Fruit fly (Drosophila melanogaster): ENCODE data around the gene Ykt6.

Gene Ykt6

DNA sequence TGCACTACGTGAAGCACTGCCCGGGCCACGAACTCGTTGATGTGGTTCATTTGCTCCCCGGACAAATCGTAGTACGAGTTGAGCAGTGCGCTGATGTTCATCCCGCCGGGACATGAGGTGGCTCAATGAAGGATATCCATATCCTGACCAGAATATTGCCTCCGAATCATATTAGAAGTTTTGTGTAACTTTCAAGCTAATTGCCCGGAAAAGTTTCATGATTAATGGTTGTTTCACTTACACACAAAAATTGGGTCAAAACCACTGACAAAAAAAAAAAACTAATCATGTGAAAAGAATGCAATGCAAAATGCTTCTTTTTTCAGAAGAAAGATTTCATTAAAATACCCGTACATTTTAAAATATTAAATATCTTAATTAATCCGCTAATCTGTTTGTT, 38.6 kb upstream of the Ykt6 start, which contains the start of gene Ir7e:
Gene Ir7e, minus strand, starts transcription at position 101 of the 400 bp plus-strand sequence.
- TF ChIP-seq pdm3 (GFP tag; optimal IDR thresholded peaks at IDR 0.05), result no peak
- no peak for TF ChIP-seq Gug (GFP tag; IDR thresholded peaks at IDR 0.05)
- no peak for TF ChIP-seq Eip78C (GFP tag)
- no peak for TF ChIP-seq topi (GFP tag; optimal IDR thresholded peaks at IDR 0.05)
- no peak for TF ChIP-seq Sox102F (GFP tag; optimal IDR thresholded peaks at IDR 0.05)
- no peak for TF ChIP-seq CG7368 (GFP tag; optimal IDR thresholded peaks at IDR 0.05)
- TF ChIP-seq esn (GFP tag; optimal IDR thresholded peaks at IDR 0.05), result no peak

- TF ChIP-seq Met (GFP tag; optimal IDR thresholded peaks at IDR 0.05) (no peak), salr (GFP tag; optimal IDR thresholded peaks at IDR 0.05) (no peak), CG6792 (GFP tag; optimal IDR thresholded peaks at IDR 0.05) (no peak), fd59A (GFP tag; optimal IDR thresholded peaks at IDR 0.05) (no peak)
Measured at dm6 chrX:7883926-7884325, 36.3 kb upstream of the Ykt6 start, which contains the start of gene Ir7f. Ir7f (minus strand) TSS chrX:7884026.

dm6 chrX:7884360-7884759, 35.8 kb upstream of the Ykt6 start, which contains the start of gene Ir7g:
Ir7g (plus strand) TSS chrX:7884660.
- TF ChIP-seq Lpt (GFP tag; optimal IDR thresholded peaks at IDR 0.05), result no peak
- TF ChIP-seq CG34406 (GFP tag; optimal IDR thresholded peaks at IDR 0.05), result no peak
- TF ChIP-seq esn (GFP tag; optimal IDR thresholded peaks at IDR 0.05), result no peak
- TF ChIP-seq Met (GFP tag; optimal IDR thresholded peaks at IDR 0.05), result no peak
- TF ChIP-seq dsx (GFP tag; optimal IDR thresholded peaks at IDR 0.05; ENCODE audit: poor library complexity, severe bottlenecking), result no peak
- no peak for TF ChIP-seq CG3919 (GFP tag; optimal IDR thresholded peaks at IDR 0.05)
- TF ChIP-seq vri (GFP tag; optimal IDR thresholded peaks at IDR 0.05), result no peak
- no peak for TF ChIP-seq CG11902 (GFP tag; optimal IDR thresholded peaks at IDR 0.05)
- no peak for TF ChIP-seq CG6276 (GFP tag; optimal IDR thresholded peaks at IDR 0.05)
- no peak for TF ChIP-seq fd59A (GFP tag; optimal IDR thresholded peaks at IDR 0.05)
- no peak for TF ChIP-seq pdm3 (GFP tag; optimal IDR thresholded peaks at IDR 0.05)
- no peak for TF ChIP-seq svp (GFP tag)

DNA sequence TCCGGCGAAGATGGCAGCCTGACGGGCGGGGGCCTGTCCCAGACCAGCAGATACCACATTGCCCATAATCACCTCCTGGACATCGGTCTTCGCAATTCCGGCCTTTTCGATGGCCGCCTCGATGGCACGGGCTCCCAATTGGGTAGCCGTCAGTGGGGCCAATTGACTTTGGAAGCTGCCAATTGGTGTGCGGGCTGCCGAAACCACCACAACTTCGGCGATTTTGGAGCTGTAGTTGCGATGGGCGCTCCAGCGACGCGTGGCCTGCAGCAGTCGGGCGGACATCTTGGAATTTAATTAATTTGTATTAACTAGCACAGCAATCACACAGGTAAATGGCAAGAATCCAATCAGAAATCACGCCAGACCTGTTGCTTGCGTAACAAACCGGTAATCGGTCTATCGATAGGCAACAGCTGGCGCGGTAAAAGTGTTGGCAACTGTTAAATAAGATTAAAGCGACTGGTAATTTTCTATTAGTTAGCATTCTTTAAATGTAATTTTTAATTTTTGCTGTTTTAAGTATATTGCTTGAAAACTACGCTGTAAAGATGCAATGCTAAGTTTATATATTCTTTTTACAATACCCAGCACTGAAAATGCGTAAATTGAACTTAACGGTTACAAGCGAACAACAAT, 31.7 kb upstream of the Ykt6 start, which contains the start of gene Acat1:
Gene Acat1, minus strand, starts transcription at position 400 of the 639 bp plus-strand sequence.
- TF ChIP-seq Hr39 (GFP tag; optimal IDR thresholded peaks at IDR 0.05), result peak; percentile 80
- no peak for TF ChIP-seq fkh (GFP tag; optimal IDR thresholded peaks at IDR 0.05)
- peak; percentile 86 for TF ChIP-seq esn (GFP tag; optimal IDR thresholded peaks at IDR 0.05)
- TF ChIP-seq CG6276 (GFP tag; optimal IDR thresholded peaks at IDR 0.05), result peak; percentile 1
- peak; percentile 77 for TF ChIP-seq acj6 (GFP tag; optimal IDR thresholded peaks at IDR 0.05)
- peak; percentile 74 for TF ChIP-seq CG8319 (GFP tag; optimal IDR thresholded peaks at IDR 0.05)
- TF ChIP-seq spab (GFP tag; optimal IDR thresholded peaks at IDR 0.05), result no peak
- TF ChIP-seq CG7368 (GFP tag; optimal IDR thresholded peaks at IDR 0.05), result peak; percentile 72
- TF ChIP-seq CG10669 (GFP tag; optimal IDR thresholded peaks at IDR 0.05), result peak; percentile 71
- peak; percentile 94 for TF ChIP-seq vri (GFP tag; optimal IDR thresholded peaks at IDR 0.05)
- TF ChIP-seq CG11762 (GFP tag; optimal IDR thresholded peaks at IDR 0.05; ENCODE audit: insufficient read depth), result peak; percentile 59
- peak; percentile 81 for TF ChIP-seq cyc (GFP tag; optimal IDR thresholded peaks at IDR 0.05)
- TF ChIP-seq svp (GFP tag), result peak; percentile 85
- TF ChIP-seq eg (GFP tag; IDR thresholded peaks at IDR 0.05), result peak; percentile 81
- peak; percentile 23 for TF ChIP-seq CG6808 (GFP tag; optimal IDR thresholded peaks at IDR 0.05)
- TF ChIP-seq Smox (GFP tag; optimal IDR thresholded peaks at IDR 0.05), result peak; percentile 78
- TF ChIP-seq CG8632 (GFP tag; optimal IDR thresholded peaks at IDR 0.05), result peak; percentile 65
- TF ChIP-seq fd85E (GFP tag; optimal IDR thresholded peaks at IDR 0.05), result peak; percentile 38
- peak; percentile 60 for TF ChIP-seq Ets96B (tag; optimal IDR thresholded peaks at IDR 0.05)
- TF ChIP-seq Gug (GFP tag; IDR thresholded peaks at IDR 0.05), result peak; percentile 36
- TF ChIP-seq pdm3 (GFP tag; optimal IDR thresholded peaks at IDR 0.05), result peak; percentile 86
- peak; percentile 78 for TF ChIP-seq net (GFP tag; optimal IDR thresholded peaks at IDR 0.05)
- TF ChIP-seq Sox14 (GFP tag; optimal IDR thresholded peaks at IDR 0.05), result peak; percentile 79
- peak; percentile 84 for TF ChIP-seq CG10631 (GFP tag; optimal IDR thresholded peaks at IDR 0.05)
- peak; percentile 41 for TF ChIP-seq Lpt (GFP tag; optimal IDR thresholded peaks at IDR 0.05)
- peak; percentile 84 for TF ChIP-seq Met (GFP tag; optimal IDR thresholded peaks at IDR 0.05)
- TF ChIP-seq CG32006 (GFP tag; optimal IDR thresholded peaks at IDR 0.05), result peak; percentile 58
- TF ChIP-seq CG16779 (tag; optimal IDR thresholded peaks at IDR 0.05), result no peak
- TF ChIP-seq CG11902 (GFP tag; optimal IDR thresholded peaks at IDR 0.05), result peak; percentile 40
- peak; percentile 94 for TF ChIP-seq Eip78C (GFP tag)
- no peak for TF ChIP-seq CG11294 (GFP tag; IDR thresholded peaks at IDR 0.05)
- peak; percentile 65 for TF ChIP-seq CG15336 (GFP tag; IDR thresholded peaks at IDR 0.05)
- no peak for TF ChIP-seq CG3032 (tag; optimal IDR thresholded peaks at IDR 0.05)
- no peak for TF ChIP-seq fd59A (GFP tag; optimal IDR thresholded peaks at IDR 0.05)
- TF ChIP-seq achi (GFP tag; optimal IDR thresholded peaks at IDR 0.05), result peak; percentile 76
- TF ChIP-seq CG6854 (GFP tag; optimal IDR thresholded peaks at IDR 0.05), result no peak

All from whole organism, prepupa.